Fruit fly (Drosophila melanogaster) whole organism, larva: Measurements from ENCODE around the gene CG7011.

ENCODE experiments used
- noc ChIP-seq: fragments of 200-800 bp; sonication (Bioruptor generic); optimal IDR thresholded peaks from 3 replicates; lab custom pipeline; 2019; ENCODE audit warnings: missing biosample characterization, mild to moderate bottlenecking, missing genetic modification characterization, moderate library complexity

CG7011 gene

DNA sequence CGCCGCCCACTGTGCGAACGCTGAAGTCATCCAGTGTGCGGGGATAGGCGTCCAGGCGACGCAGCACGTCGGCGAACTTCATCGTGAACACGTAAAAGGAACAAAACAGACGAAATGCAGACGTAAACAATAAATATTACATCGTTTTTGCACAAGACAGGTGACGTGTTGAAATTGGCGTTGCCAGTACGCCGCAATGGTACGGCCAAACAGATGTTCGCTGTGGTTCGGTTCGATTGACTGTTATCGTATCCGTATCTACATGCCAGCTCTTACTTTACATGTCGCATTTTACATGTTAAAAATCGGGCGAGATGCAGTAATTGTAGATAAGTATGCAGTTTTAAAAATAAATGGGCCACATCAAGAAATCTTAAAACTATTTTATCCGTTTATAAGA lies at the start of gene CG7011:
TSS of gene CG7011 (minus strand) at position 215 of the 400 bp plus-strand sequence.
- TF ChIP-seq noc (tag; lab: Kevin White, UChicago), result no peak

DNA sequence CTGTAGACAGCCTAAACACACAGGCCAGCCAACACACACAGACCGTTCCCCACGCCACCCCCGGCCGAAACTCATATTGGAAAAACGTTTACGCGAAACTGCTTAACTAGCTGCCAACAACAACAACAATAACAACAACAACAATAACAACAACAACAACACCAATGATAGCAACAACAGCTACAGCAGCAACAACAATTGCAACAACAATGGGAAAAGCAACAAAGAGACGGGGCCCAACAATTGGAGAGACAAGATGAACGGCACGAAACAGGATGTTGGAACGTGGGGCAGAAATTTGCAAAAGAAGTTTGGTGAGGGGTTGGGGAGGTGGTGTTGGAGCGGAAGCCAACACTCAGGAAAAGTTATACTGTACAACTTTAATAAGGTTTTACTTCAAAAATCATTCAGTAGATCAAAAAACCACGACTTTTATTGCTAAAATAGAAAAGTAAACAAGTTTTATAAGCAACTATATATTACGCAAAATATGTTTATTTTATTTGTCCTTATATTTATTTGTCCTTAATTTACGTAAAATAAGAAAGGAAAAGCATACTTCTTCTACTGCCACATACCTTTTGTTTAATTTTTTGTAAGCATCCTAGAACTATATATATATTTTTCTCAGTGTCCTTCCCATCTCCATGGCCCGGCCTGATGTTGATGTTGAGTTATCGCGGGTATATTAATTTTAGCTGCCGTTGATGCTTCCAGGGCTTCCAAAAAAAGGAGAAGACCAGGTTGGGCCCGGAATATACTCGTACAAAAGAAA lies 48.6 kb upstream of the CG7011 start:
- TF ChIP-seq noc (tag; lab: Kevin White, UChicago), result no peak

DNA sequence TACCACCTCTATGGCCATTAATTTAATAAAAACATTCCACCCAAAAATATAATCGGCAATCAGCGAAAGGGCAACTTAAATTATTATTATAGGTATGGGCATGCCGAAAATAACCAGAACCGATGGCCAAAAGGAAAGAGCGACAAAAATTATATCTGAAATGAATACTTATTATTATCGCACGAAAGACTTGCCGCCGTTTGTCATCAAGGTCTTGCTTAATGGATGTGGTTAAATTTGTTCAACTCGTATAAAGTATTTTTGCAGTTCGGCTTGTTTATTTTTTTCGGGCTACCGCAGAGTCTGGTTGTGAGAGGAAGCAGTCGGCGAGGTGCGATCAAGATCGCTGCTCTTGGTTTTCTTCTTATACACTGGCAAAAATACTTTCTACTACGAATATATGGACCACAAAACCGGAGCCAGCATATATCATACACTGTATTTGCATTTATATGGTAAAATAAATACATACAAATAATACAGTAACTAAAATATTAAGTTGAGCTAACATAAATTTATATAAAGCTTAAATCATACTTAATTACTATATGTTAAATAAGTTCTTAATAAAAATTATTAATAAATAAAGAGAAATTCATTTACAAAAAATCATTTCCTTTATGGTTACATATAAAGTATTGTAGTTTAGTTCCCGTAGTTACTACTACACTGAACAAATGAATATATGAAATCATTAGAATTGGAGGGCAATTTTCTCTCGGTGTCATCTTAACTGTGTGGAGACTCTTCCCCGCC lies 45.4 kb upstream of the CG7011 start:
- no peak for TF ChIP-seq noc (tag; lab: Kevin White, UChicago)

DNA sequence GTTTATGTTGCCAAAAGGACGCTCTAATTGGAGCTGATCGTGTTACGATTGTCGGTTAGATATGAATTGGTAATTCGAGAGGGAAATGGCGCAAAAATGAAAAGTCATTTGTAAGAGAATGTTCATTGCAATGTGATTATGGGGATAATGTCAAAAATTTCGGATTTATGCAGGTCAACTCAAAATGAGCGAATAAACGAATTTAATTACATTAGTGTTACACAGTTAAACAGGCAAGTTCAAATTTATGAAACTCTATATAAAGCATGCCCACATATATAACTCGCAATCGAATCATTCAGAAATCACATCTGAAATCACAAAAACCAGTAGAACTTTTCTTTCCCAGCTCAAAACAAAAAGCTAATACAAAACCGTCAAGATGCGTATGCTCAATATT lies 44.1 kb upstream of the CG7011 start, which contains the start of gene Prx1:
TSS of gene Prx1 (plus strand) at position 301 of the 400 bp plus-strand sequence.
- TF ChIP-seq noc (tag; lab: Kevin White, UChicago), result no peak

DNA sequence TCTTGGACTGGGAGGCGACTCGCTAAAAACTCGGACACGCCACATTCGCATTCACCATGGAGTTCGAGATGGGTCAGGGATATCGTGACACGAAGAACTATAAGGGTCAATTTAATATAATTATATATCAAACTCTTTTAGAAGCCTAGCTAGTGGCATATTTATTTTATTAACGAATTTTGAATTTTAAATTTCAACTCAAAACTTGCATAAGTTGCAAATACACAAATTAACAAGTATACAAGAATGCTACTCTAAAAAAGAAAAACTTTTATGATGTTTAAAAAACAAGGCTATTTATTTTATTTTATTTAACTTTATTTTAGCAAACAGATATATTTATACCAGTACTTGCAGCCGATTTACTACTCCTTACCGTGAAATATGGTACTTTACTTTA lies 42.6 kb upstream of the CG7011 start:
- no peak for TF ChIP-seq noc (tag; lab: Kevin White, UChicago)

DNA sequence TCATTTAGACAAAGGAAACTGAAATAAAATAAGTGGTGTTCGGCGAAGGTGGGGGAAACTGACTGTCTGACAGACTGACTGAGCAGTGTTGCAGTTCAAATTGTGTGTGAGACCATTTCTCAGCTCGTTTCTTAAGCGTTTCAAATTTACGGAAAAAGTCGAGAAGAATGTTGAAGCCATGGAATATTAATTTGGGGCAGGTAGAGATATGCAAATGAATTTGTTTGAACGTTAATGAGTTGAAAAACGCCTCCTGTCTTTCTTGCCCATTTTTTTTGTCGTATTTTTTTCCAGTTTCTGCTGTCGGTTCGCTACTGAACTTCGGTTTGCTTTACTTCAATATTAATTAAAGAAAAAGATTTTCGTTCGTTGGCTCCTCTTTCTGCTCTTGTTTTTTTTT lies 40.2 kb upstream of the CG7011 start:
- no peak for TF ChIP-seq noc (tag; lab: Kevin White, UChicago)

DNA sequence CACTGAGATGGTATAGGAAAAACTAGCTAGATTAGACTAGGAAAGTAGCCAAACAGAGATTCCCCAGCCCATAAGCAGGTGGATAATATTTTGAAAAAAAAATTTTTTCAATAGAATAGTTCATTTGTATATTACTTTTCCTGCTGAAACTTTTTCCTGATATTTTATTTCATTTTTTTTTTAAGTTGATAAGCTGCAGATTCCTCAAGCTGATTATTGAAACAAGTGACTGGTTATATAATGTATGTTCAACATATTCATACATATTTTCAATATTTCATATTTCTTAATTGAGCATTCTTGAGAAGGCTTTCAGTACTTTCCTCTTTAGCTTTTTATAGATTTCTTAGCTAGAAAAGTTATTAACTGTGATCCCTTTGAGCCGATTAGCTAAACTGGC lies 39.7 kb upstream of the CG7011 start:
- no peak for TF ChIP-seq noc (tag; lab: Kevin White, UChicago)

DNA sequence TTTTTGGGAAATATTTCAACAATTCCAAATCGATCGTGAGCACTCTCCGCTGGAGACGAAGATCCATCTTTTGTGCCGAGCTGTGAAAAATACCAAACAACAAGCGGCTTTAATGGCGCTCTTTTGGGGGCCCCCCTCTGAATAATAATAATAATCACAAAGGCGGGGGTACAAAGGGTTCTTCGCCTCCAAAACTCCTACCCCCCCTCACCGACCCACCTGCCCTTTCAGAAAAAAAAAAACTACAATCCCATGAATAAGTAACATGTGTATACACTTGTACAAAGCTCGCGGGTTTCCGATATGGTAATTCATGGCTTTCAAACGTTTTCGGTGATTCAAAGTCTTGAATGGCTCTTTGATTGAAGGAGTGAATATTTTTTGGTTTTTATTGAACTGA lies 37.9 kb upstream of the CG7011 start:
- TF ChIP-seq noc (tag; lab: Kevin White, UChicago), result no peak

DNA sequence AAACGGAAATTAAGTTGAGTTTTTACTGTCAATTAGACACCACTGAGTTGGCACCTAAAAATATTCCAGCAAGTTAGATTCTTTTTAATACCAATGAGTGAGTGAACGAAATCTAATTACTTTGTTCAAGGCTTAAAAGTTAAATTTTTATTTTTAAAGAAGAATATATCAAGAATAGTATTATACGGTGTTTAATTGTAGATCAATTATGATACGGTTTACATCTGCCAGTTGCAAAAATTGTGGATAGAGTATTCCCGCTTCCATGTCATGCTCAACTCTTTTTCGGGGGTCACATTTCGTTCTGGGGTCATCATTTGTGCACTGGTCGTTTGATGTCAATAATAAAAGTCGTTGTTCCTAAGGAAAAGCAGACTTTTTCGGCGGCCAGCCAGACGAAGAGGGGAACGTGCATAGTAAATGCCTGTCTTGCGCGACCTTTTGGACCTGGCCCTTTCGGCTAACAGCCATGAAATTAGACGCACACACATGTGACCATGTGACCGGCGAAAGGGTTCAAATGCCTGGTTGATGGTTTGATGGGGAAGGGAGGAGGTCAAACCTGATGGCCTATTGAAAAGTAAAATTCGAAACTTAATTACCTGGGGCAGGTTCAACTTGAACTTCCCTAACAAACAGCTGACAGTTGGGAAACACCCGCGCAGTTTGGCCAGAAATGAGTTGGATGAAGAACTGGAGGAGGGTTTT lies 37.0 kb upstream of the CG7011 start:
- no peak for TF ChIP-seq noc (tag; lab: Kevin White, UChicago)

DNA sequence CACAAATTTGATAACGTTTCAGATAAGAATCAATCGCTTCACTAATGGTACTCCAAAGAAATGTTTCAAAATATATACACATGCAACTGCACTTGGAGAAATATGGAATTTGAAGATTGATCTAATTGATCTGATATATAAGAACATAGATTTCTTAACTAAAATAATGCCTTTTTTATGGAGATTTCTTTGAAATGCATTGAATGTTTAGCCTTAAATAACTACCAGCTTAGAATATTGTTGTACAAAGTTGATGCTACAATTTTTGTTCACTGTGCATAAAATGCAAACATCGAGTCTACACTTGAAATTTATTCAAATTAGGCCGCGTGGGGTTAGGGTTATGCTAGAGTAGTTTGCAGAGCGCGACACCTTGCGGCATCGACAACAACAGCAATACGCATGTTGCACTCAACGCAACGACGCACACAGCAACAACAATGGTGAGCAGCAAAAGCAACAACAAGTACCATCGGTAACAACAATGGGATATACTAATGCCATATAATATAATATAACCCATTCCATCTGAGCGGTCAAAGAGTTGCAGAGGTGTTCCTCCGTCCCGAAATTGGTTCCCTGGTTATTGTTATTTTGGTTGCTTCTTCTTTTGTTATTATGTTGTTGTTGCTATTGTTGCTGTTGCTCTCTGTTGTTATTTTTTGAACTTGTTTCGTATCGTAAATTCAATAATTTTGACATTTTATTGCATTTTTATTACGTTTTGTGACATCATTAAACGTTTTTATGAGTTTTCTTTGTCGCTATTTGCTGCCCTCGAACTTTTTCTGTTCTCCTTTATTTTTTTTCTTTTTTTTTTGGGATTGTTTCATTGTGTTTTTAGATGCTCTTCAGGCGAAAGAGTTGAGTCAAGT lies 36.0 kb upstream of the CG7011 start:
- TF ChIP-seq noc (tag; lab: Kevin White, UChicago), result no peak

DNA sequence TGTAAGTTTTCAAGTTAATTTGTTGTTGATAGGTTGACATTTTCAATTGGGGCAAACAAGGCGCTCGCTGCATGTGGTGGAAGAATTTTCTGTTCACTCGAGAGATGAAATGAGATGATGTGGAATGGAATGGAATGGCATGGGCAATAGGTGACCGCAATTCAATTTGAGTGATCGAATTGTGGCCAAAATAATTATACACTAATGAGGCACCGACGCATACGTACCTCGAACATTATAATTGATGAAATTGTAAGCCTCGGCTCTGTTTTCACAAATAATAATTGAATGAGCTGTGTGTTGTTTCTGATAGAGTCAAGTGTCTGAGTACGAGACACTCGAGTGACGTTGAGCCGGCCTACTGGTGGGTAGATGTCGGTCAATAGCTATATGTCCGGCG lies 34.5 kb upstream of the CG7011 start:
- TF ChIP-seq noc (tag; lab: Kevin White, UChicago), result no peak

DNA sequence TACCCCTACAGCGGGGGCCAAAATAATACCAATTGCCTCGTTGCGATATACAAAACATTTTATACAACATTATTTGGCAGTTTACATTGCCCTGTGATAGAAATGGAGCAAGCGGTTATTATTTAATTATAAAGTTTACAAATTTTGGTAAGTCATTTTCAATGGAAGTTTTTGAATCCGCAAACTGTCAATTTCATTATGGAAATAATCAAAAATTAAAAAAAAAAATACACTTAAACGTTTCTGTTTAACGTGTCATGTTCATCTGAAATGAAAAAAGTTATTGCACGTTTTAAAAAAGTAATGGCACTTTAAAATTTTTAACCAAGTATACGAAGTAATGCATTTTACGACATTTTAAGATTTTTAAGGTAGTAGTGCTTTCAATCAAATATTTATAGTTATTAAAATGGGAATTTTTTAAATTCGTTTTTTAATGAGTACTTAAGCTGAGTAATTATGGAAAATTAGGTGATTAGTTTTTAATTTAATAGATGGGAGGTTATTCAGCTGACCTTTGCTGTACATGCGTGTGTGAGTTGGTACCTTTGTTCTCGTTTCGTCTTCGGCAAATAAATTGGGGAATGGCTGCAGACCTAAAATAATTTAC lies 33.4 kb upstream of the CG7011 start:
- TF ChIP-seq noc (tag; lab: Kevin White, UChicago), result no peak

DNA sequence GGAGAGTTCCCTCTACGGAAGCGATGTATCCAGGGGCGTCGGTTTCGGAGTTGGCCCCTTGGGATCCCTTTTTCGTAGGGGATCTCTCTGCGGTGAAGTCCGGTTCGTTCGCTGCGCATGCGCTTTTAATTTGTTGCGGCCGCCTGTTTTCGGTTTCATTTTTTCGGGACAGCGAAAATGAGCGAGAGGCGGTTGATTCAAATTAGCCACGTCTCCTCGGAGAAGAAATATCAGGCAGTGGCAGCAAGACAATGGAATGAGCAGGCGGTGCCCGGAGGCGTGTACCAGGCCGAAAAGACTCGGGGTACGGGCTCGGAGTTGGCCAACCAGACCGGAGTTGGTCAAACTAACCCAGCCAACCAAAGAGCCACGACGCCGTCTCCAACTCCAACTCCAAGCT lies 32.8 kb upstream of the CG7011 start:
- TF ChIP-seq noc (tag; lab: Kevin White, UChicago), result no peak

DNA sequence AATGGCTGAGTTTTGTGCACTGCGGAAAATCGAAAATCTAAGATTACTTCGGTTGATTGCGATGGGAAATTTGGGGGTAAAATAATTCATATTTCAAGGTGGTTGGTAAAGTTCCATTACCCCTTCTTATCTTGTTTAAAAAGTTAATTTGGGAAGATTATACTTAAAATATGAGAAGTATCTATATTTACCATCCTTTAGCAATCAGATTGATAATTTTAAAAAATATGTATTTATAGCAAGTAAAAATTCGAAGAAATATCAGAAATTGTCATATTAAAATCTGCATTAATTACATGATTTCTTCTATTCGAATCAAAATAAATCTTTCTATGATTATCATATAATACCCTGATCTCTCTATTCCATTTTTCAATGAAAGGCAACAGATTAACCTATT lies 32.1 kb upstream of the CG7011 start:
- no peak for TF ChIP-seq noc (tag; lab: Kevin White, UChicago)

DNA sequence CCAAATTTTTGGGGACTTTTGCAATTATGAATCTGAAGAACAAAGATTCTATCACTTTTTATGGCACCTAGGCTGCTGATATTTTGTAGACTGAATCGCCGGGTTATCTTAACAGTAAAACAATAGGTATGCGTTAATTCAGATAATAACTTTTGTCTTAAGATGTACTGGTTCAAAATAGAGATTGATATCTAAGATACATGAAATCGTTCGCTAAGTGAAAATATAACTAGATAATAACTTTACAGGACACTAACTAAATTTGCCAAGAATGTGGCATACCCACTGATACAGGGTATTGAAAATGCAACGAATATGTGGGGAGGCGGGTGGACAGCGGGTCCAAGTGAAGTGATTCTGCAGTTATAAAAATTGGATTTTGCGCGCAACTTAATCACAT lies 28.7 kb upstream of the CG7011 start:
- no peak for TF ChIP-seq noc (tag; lab: Kevin White, UChicago)
